Worm (Caenorhabditis elegans) whole organism, late embryonic: ENCODE measurements around the gene F12A10.9.

Source experiments
- C38D4.7 ChIP-seq: fragments of 200-800 bp; sonication (Bioruptor generic); optimal IDR thresholded peaks from 2 replicates; lab custom pipeline; 2018; ENCODE audit warnings: mild to moderate bottlenecking, missing genetic modification characterization, moderate library complexity, missing compliant biosample characterization
- F13H6.1 ChIP-seq: sonication (generic microtip); optimal IDR thresholded peaks from 2 replicates; lab custom pipeline; 2016; ENCODE audit warnings: missing genetic modification characterization, missing compliant biosample characterization
- ama-1 ChIP-seq: fragments of 150-350 bp; optimal IDR thresholded peaks from 2 replicates; lab custom pipeline; 2014
- ceh-18 ChIP-seq: sonication (generic microtip); optimal IDR thresholded peaks from 2 replicates; lab custom pipeline; 2016; ENCODE audit warnings: missing genetic modification characterization, missing compliant biosample characterization
- ceh-19 ChIP-seq: fragments of 200-800 bp; sonication (Bioruptor generic); optimal IDR thresholded peaks from 2 replicates; lab custom pipeline; 2018; ENCODE audit warnings: mild to moderate bottlenecking, missing genetic modification characterization, missing compliant biosample characterization
- ceh-22 ChIP-seq: sonication (generic microtip); optimal IDR thresholded peaks from 2 replicates; lab custom pipeline; 2017; ENCODE audit warnings: missing biosample characterization, missing genetic modification characterization
- ceh-24 ChIP-seq: sonication (generic microtip); optimal IDR thresholded peaks from 2 replicates; lab custom pipeline; 2016; ENCODE audit warnings: mild to moderate bottlenecking, missing genetic modification characterization, missing compliant biosample characterization
- ceh-30 ChIP-seq: fragments of 150-350 bp; optimal IDR thresholded peaks from 2 replicates; lab custom pipeline; 2014; ENCODE audit warnings: missing biosample characterization, missing genetic modification characterization
- ceh-31 ChIP-seq: sonication (generic microtip); optimal IDR thresholded peaks from 2 replicates; lab custom pipeline; 2016; ENCODE audit warnings: missing genetic modification characterization, missing compliant biosample characterization
- ceh-34 ChIP-seq: sonication (generic microtip); optimal IDR thresholded peaks from 2 replicates; lab custom pipeline; 2016; ENCODE audit warnings: mild to moderate bottlenecking, missing genetic modification characterization, missing compliant biosample characterization
- ceh-45 ChIP-seq: fragments of 200-800 bp; sonication (Bioruptor generic); IDR thresholded peaks from 2 replicates; pipeline ENCODE4 v1.3.6; 2022; ENCODE audit warnings: missing genetic modification reagents, missing genetic modification characterization, missing compliant biosample characterization
- ceh-48 ChIP-seq: sonication (generic microtip); optimal IDR thresholded peaks from 2 replicates; lab custom pipeline; 2016; ENCODE audit warnings: missing genetic modification characterization, inconsistent platforms, missing compliant biosample characterization
- che-1 ChIP-seq: sonication (generic microtip); optimal IDR thresholded peaks from 2 replicates; lab custom pipeline; 2016; ENCODE audit warnings: mild to moderate bottlenecking, missing genetic modification characterization, missing compliant biosample characterization
- elt-2 ChIP-seq: sonication (generic microtip); optimal IDR thresholded peaks from 2 replicates; lab custom pipeline; 2016; ENCODE audit warnings: missing genetic modification reagents, missing genetic modification characterization, missing compliant biosample characterization
- elt-4 ChIP-seq: sonication (generic microtip); optimal IDR thresholded peaks from 2 replicates; lab custom pipeline; 2016; ENCODE audit warnings: missing genetic modification characterization, missing compliant biosample characterization
- ets-4 ChIP-seq: sonication (generic microtip); optimal IDR thresholded peaks from 2 replicates; lab custom pipeline; 2016; ENCODE audit warnings: missing genetic modification characterization, missing compliant biosample characterization
- fax-1 ChIP-seq: sonication (generic microtip); optimal IDR thresholded peaks from 2 replicates; lab custom pipeline; 2016; ENCODE audit warnings: missing genotype, missing genetic modification characterization, missing compliant biosample characterization
- hlh-15 ChIP-seq: sonication (generic microtip); optimal IDR thresholded peaks from 2 replicates; lab custom pipeline; 2016; ENCODE audit warnings: missing genetic modification characterization, missing compliant biosample characterization
- lim-6 ChIP-seq: sonication (generic microtip); optimal IDR thresholded peaks from 2 replicates; lab custom pipeline; 2016; ENCODE audit warnings: missing genetic modification characterization, missing compliant biosample characterization
- madf-2 ChIP-seq: sonication (generic microtip); optimal IDR thresholded peaks from 2 replicates; lab custom pipeline; 2017; ENCODE audit warnings: missing genetic modification characterization, missing compliant biosample characterization
- nhr-232 ChIP-seq: sonication (generic microtip); optimal IDR thresholded peaks from 2 replicates; lab custom pipeline; 2016; ENCODE audit warnings: missing genetic modification characterization, missing compliant biosample characterization
- npax-4 ChIP-seq: sonication (generic microtip); optimal IDR thresholded peaks from 2 replicates; lab custom pipeline; 2016; ENCODE audit warnings: missing genetic modification characterization, missing compliant biosample characterization
- pag-3 ChIP-seq: sonication (generic microtip); optimal IDR thresholded peaks from 2 replicates; lab custom pipeline; 2016; ENCODE audit warnings: missing compliant biosample characterization, missing genetic modification characterization, borderline replicate concordance
- pax-1 ChIP-seq: fragments of 150-350 bp; optimal IDR thresholded peaks from 2 replicates; lab custom pipeline; 2014; ENCODE audit warnings: missing biosample characterization, missing genetic modification characterization
- rnt-1 ChIP-seq: sonication (generic microtip); optimal IDR thresholded peaks from 2 replicates; lab custom pipeline; 2016; ENCODE audit warnings: missing genetic modification characterization, missing compliant biosample characterization
- sox-2 ChIP-seq: fragments of 200-800 bp; sonication (Bioruptor generic); IDR thresholded peaks from 2 replicates; pipeline ENCODE4 v1.3.6; 2022; ENCODE audit warnings: missing genetic modification reagents, missing genetic modification characterization, missing compliant biosample characterization
- sox-4 ChIP-seq: sonication (generic microtip); optimal IDR thresholded peaks from 2 replicates; lab custom pipeline; 2017; ENCODE audit warnings: mild to moderate bottlenecking, missing genetic modification characterization, inconsistent platforms, missing compliant biosample characterization
- syd-9 ChIP-seq: sonication (generic microtip); optimal IDR thresholded peaks from 2 replicates; lab custom pipeline; 2016; ENCODE audit warnings: mild to moderate bottlenecking, missing genetic modification characterization, moderate library complexity, missing compliant biosample characterization
- unc-3 ChIP-seq, 2 experiments: fragments of 200-800 bp in 1 of 2; sonication (Bioruptor generic) in 1 of 2; sonication (generic microtip) in 1 of 2; conservative IDR thresholded peaks in 1 of 2; optimal IDR thresholded peaks in 1 of 2; 2 replicates each; pipeline versions ENCODE4 v1.3.6 to Lab custom; 2016 to 2022; ENCODE audit warnings: missing compliant biosample characterization in 2 of 2, missing genetic modification characterization in 2 of 2, missing genetic modification reagents in 1 of 2
- unc-42 ChIP-seq: sonication (generic microtip); optimal IDR thresholded peaks from 2 replicates; lab custom pipeline; 2016; ENCODE audit warnings: missing genotype, missing genetic modification characterization, missing compliant biosample characterization
- unc-55 ChIP-seq: sonication (generic microtip); optimal IDR thresholded peaks from 2 replicates; lab custom pipeline; 2017; ENCODE audit warnings: missing biosample characterization, missing genetic modification reagents, missing genetic modification characterization
- ztf-16 ChIP-seq: sonication (generic microtip); optimal IDR thresholded peaks from 2 replicates; lab custom pipeline; 2017; ENCODE audit warnings: missing genetic modification characterization, missing compliant biosample characterization

Gene F12A10.9

ce11 chrII:5496375-5496774 is 2.1 kb upstream of the F12A10.9 start, which contains the start of gene F12A10.1:
TSS of gene F12A10.1 (plus strand) at chrII:5496540.
- TF ChIP-seq elt-2 (tag; lab: Kevin White, UChicago) (no peak), rnt-1 (no peak), pax-1 (tag; lab: Kevin White, UChicago) (no peak), syd-9 (tag; lab: Kevin White, UChicago) (no peak), pag-3 (tag; lab: Kevin White, UChicago) (no peak), ama-1 (lab: Kevin White, UChicago) (no peak), ceh-19 (GFP tag; lab: Kevin White, UChicago) (no peak), che-1 (tag; lab: Kevin White, UChicago) (no peak), sox-4 (tag; lab: Kevin White, UChicago) (no peak), ceh-45 (GFP tag; lab: Robert Waterston, UW) (no peak), hlh-15 (tag; lab: Kevin White, UChicago) (no peak), unc-3 (GFP tag; conservative IDR thresholded peaks at IDR 0.05; lab: Robert Waterston, UW) (no peak), unc-3 (tag; optimal IDR thresholded peaks at IDR 0.05; lab: Kevin White, UChicago) (no peak)

ce11 chrII:5497541-5497940 is 948 bp upstream of the F12A10.9 start:
- no peak for TF ChIP-seq sox-4 (tag; lab: Kevin White, UChicago)
- TF ChIP-seq F13H6.1 (tag; lab: Kevin White, UChicago): no peak
- no peak for TF ChIP-seq ceh-45 (GFP tag; lab: Robert Waterston, UW)
- TF ChIP-seq ceh-24 (tag; lab: Kevin White, UChicago): no peak
- no peak for TF ChIP-seq ceh-34 (tag; lab: Kevin White, UChicago)
- TF ChIP-seq nhr-232: no peak
- no peak for TF ChIP-seq fax-1
- TF ChIP-seq ceh-30 (tag; lab: Kevin White, UChicago): no peak
- no peak for TF ChIP-seq ceh-18 (tag; lab: Kevin White, UChicago)
- TF ChIP-seq pax-1 (tag; lab: Kevin White, UChicago): no peak
- no peak for TF ChIP-seq ztf-16
- TF ChIP-seq elt-2 (tag; lab: Kevin White, UChicago): no peak
- TF ChIP-seq C38D4.7 (GFP tag; lab: Kevin White, UChicago): no peak
- TF ChIP-seq lim-6: no peak
- no peak for TF ChIP-seq ceh-31
- TF ChIP-seq ets-4 (tag; lab: Kevin White, UChicago): no peak

ce11 chrII:5500470-5500869 is 2.0 kb downstream of the F12A10.9 start, which contains the start of gene fzy-1:
TSS of gene fzy-1 (plus strand) at chrII:5500770.
- TF ChIP-seq unc-55 (GFP tag; lab: Kevin White, UChicago): no peak
- no peak for TF ChIP-seq sox-2
- no peak for TF ChIP-seq madf-2 (tag; lab: Kevin White, UChicago)
- TF ChIP-seq, all 69 proteins: peak for 0

ce11 chrII:5500986-5501657 is 2.6 kb downstream of the F12A10.9 start, which contains the start of gene F12A10.8:
TSS of gene F12A10.8 (minus strand) at chrII:5501064.
- TF ChIP-seq ceh-22 (tag; lab: Kevin White, UChicago) (no peak), unc-42 (tag; lab: Kevin White, UChicago) (peak; percentile 81)

ce11 chrII:5503760-5504159 is 5.3 kb downstream of the F12A10.9 start, which contains the start of gene cyp-44A1:
TSS of gene cyp-44A1 (plus strand) at chrII:5504044.
- TF ChIP-seq elt-2 (tag; lab: Kevin White, UChicago): peak; percentile 74
- no peak for TF ChIP-seq sox-2
- no peak for TF ChIP-seq npax-4

ce11 chrII:5505820-5506287 is 7.4 kb downstream of the F12A10.9 start, which contains the start of gene npp-24:
TSS of gene npp-24 (plus strand) at chrII:5505870.
- TF ChIP-seq ztf-16: no peak
- no peak for TF ChIP-seq elt-4 (tag; lab: Kevin White, UChicago)
- TF ChIP-seq ceh-48 (tag; lab: Kevin White, UChicago): no peak
- TF ChIP-seq ets-4 (tag; lab: Kevin White, UChicago): no peak
- TF ChIP-seq elt-2 (tag; lab: Kevin White, UChicago): peak; percentile 6
